Fruit fly (Drosophila melanogaster) whole organism, prepupa: ENCODE results near the gene CG6696.

Experiments
- CG34406 ChIP-seq: fragments of 200-800 bp; sonication (Bioruptor generic); optimal IDR thresholded peaks from 3 replicates; lab custom pipeline; 2016; ENCODE audit warnings: missing biosample characterization, missing genetic modification characterization
- CG3919 ChIP-seq: fragments of 200-800 bp; sonication (Bioruptor generic); optimal IDR thresholded peaks from 3 replicates; lab custom pipeline; 2016; ENCODE audit warnings: missing biosample characterization, missing genetic modification characterization
- Ets21C ChIP-seq: fragments of 200-800 bp; sonication (Bioruptor generic); optimal IDR thresholded peaks from 3 replicates; lab custom pipeline; 2016; ENCODE audit warnings: missing biosample characterization, missing genetic modification characterization
- Hr38 ChIP-seq: sonication (Bioruptor generic); optimal IDR thresholded peaks from 2 replicates; lab custom pipeline; 2016; ENCODE audit warnings: missing biosample characterization, missing genetic modification characterization
- Hr39 ChIP-seq: fragments of 200-800 bp; sonication (Bioruptor generic); optimal IDR thresholded peaks from 2 replicates; lab custom pipeline; 2016; ENCODE audit warnings: missing biosample characterization, missing genetic modification characterization
- Sox14 ChIP-seq: fragments of 200-800 bp; sonication (Bioruptor generic); optimal IDR thresholded peaks from 3 replicates; lab custom pipeline; 2016; ENCODE audit warnings: missing biosample characterization, missing genetic modification characterization
- dac ChIP-seq: fragments of 200-800 bp; sonication (Bioruptor generic); optimal IDR thresholded peaks from 2 replicates; lab custom pipeline; 2017; ENCODE audit warnings: missing biosample characterization, mild to moderate bottlenecking, missing genetic modification characterization
- dsx ChIP-seq: fragments of 200-800 bp; optimal IDR thresholded peaks from 3 replicates; lab custom pipeline; 2019; ENCODE audit warnings: missing biosample characterization, mild to moderate bottlenecking, missing genetic modification characterization, moderate library complexity; ENCODE audit not compliant: poor library complexity, severe bottlenecking
- lz ChIP-seq: fragments of 200-800 bp; sonication (Bioruptor generic); optimal IDR thresholded peaks from 3 replicates; lab custom pipeline; 2016; ENCODE audit warnings: missing biosample characterization, missing genetic modification characterization

DNA sequence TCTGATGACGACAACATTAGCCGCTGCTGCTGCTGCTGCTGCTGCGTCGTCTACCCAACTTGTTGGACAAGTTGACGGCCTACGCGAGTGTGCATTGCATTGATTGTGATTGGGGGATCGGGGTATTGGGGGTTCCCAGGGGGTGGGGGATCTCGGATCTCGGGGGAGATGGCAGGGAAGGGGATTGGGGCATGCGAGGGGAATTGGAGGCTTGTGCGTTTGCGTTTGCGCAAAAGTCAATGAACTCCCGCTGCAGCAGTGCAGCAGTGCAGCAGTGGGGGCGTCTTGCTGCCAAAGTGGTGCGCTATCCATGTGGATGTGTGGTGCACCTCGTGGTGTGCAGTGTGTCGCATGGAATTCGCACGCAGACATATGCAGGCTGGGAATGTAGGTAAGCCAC lies 14.8 kb upstream of the CG6696 start:
- TF ChIP-seq Hr39 (no peak), CG34406 (GFP tag; lab: Kevin White, UChicago) (no peak), Sox14 (GFP tag; lab: Kevin White, UChicago) (no peak), Ets21C (GFP tag; lab: Kevin White, UChicago) (no peak), CG3919 (GFP tag; lab: Kevin White, UChicago) (no peak), dsx (no peak), dac (GFP tag; lab: Kevin White, UChicago) (no peak), lz (no peak), Hr38 (GFP tag; lab: Kevin White, UChicago) (no peak)
